Fruit fly (Drosophila melanogaster): ENCODE measurements around the gene ssp6.

The ssp6 gene

dm6 chr3L:6124616-6125408, 48.3 kb downstream of the ssp6 start (continued):
- TF ChIP-seq CG9437 (GFP tag; optimal IDR thresholded peaks at IDR 0.05) (peak; percentile 34), gsb-n (tag; optimal IDR thresholded peaks at IDR 0.05) (peak; percentile 63), Dp (GFP tag; optimal IDR thresholded peaks at IDR 0.05) (no peak), Ets65A (GFP tag) (peak; percentile 100), CG17568 (GFP tag; optimal IDR thresholded peaks at IDR 0.05) (peak; percentile 79), CG15269 (tag; optimal IDR thresholded peaks at IDR 0.05) (peak; percentile 63), org-1 (GFP tag; optimal IDR thresholded peaks at IDR 0.05) (peak; percentile 57), CG6813 (GFP tag; optimal IDR thresholded peaks at IDR 0.05) (peak; percentile 90), disco-r (GFP tag; optimal IDR thresholded peaks at IDR 0.05) (peak; percentile 65), CG13624 (GFP tag; optimal IDR thresholded peaks at IDR 0.05) (peak; percentile 13), Hey (tag; optimal IDR thresholded peaks at IDR 0.05) (peak; percentile 43), CG17186 (GFP tag; optimal IDR thresholded peaks at IDR 0.05) (peak; percentile 49), eyg (GFP tag; optimal IDR thresholded peaks at IDR 0.05) (peak; percentile 82), Lpt (GFP tag; optimal IDR thresholded peaks at IDR 0.05) (no peak), cad (GFP tag; optimal IDR thresholded peaks at IDR 0.05) (no peak), CG34422 (GFP tag; IDR thresholded peaks at IDR 0.05) (peak; percentile 78), CG11456 (GFP tag; IDR thresholded peaks at IDR 0.05) (peak; percentile 91; the same call in 2 of the 3 replicates), kni (GFP tag; optimal IDR thresholded peaks at IDR 0.05) (peak; percentile 83), Drgx (GFP tag; IDR thresholded peaks at IDR 0.05) (no peak), CG5953 (GFP tag; IDR thresholded peaks at IDR 0.05) (peak; percentile 79), fd102C (GFP tag; optimal IDR thresholded peaks at IDR 0.05) (peak; percentile 82), CG12942 (GFP tag; optimal IDR thresholded peaks at IDR 0.05) (no peak), CG15514 (GFP tag; optimal IDR thresholded peaks at IDR 0.05) (peak; percentile 80), TFAM (GFP tag; optimal IDR thresholded peaks at IDR 0.05) (peak; percentile 56), Xrp1 (GFP tag; IDR thresholded peaks at IDR 0.05) (peak; percentile 41), CG10267 (tag; optimal IDR thresholded peaks at IDR 0.05) (peak; percentile 70), CG11093 (GFP tag; IDR thresholded peaks at IDR 0.05) (no peak; the same call in 2 of the 3 replicates), Ssrp (tag; optimal IDR thresholded peaks at IDR 0.05) (peak; percentile 13), Poxn (GFP tag; IDR thresholded peaks at IDR 0.05) (no peak), CG11560 (tag; IDR thresholded peaks at IDR 0.05) (no peak), Hr3 (GFP tag; optimal IDR thresholded peaks at IDR 0.05) (no peak), CG8478 (optimal IDR thresholded peaks at IDR 0.05) (no peak), trh (GFP tag; optimal IDR thresholded peaks at IDR 0.05) (peak; percentile 30), CG34376 (GFP tag; optimal IDR thresholded peaks at IDR 0.05) (peak; percentile 87), CrebB (tag; optimal IDR thresholded peaks at IDR 0.05) (peak; percentile 65), vfl (GFP tag; optimal IDR thresholded peaks at IDR 0.05) (no peak), CG43689 (GFP tag; IDR thresholded peaks at IDR 0.05) (peak; percentile 71), salm (tag; optimal IDR thresholded peaks at IDR 0.05) (peak; percentile 54), eve (GFP tag; optimal IDR thresholded peaks at IDR 0.05) (no peak), CG4282 (GFP tag; optimal IDR thresholded peaks at IDR 0.05) (no peak), so (GFP tag; IDR thresholded peaks at IDR 0.05) (peak; percentile 76; the same call in 2 of the 3 replicates), CG12299 (tag; optimal IDR thresholded peaks at IDR 0.05) (peak; percentile 16), CG33557 (GFP tag; optimal IDR thresholded peaks at IDR 0.05) (peak; percentile 50), caup (GFP tag; optimal IDR thresholded peaks at IDR 0.05; ENCODE audit: severe bottlenecking) (peak; percentile 94), CG2116 (GFP tag; optimal IDR thresholded peaks at IDR 0.05) (peak; percentile 65), z (GFP tag; IDR thresholded peaks at IDR 0.05) (no peak; the same call in 2 of the 3 replicates), hth (optimal IDR thresholded peaks at IDR 0.05) (no peak), CG32532 (GFP tag; IDR thresholded peaks at IDR 0.05) (peak; percentile 86), CG14014 (GFP tag; IDR thresholded peaks at IDR 0.05) (peak; percentile 70; the same call in 1 of the 2 replicates), Dbx (GFP tag; IDR thresholded peaks at IDR 0.05) (peak; percentile 83)

Measured in whole organism, embryonic.